Worm (Caenorhabditis elegans): Measurements from ENCODE around the gene F52E4.5.

ce11 chrX:3056098-3056497 lies 31.0 kb downstream of the F52E4.5 start:
- TF ChIP-seq aly-1 (tag; optimal IDR thresholded peaks at IDR 0.05) (no peak), B0310.2 (tag; optimal IDR thresholded peaks at IDR 0.05) (no peak), ama-1 (optimal IDR thresholded peaks at IDR 0.05) (no peak), F13C5.2 (tag; optimal IDR thresholded peaks at IDR 0.05) (no peak), flt-1 (GFP tag; IDR thresholded peaks at IDR 0.05) (no peak), ceh-13 (GFP tag; optimal IDR thresholded peaks at IDR 0.05) (no peak), ets-7 (tag; optimal IDR thresholded peaks at IDR 0.05) (no peak), scrt-1 (GFP tag; IDR thresholded peaks at IDR 0.05) (no peak), ceh-36 (tag; optimal IDR thresholded peaks at IDR 0.05) (no peak), tbx-37 (GFP tag; conservative IDR thresholded peaks at IDR 0.05) (no peak), hmbx-1 (tag; optimal IDR thresholded peaks at IDR 0.05) (no peak)
